Worm (Caenorhabditis elegans): ENCODE data around the gene best-5.

DNA sequence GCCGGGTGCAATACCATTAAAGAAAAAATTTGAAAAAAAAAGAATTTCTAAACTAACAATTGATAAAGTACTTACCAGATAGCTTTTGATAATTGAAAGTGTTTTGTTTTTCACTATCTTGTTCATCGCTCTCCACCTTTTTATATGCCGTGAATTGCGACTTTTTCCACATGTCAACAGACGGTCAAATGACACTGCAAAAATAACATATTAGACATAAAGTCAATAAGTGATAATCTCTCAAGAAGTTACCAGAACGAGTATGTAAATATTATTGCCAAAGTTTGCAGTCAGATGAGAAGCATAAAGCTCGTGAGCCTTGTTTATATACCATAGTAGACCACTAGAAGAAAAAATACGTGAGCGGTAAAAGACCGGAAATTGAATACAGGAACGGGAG lies 45.8 kb upstream of the best-5 start, which contains the start of gene dao-6:
- no peak for TF ChIP-seq jun-1 (tag; optimal IDR thresholded peaks at IDR 0.05)
- TF ChIP-seq nhr-77 (tag; optimal IDR thresholded peaks at IDR 0.05) = no peak
- no peak for TF ChIP-seq egl-27 (tag; optimal IDR thresholded peaks at IDR 0.05)
- TF ChIP-seq nhr-12 (tag; optimal IDR thresholded peaks at IDR 0.05) = no peak
- TF ChIP-seq ama-1 (optimal IDR thresholded peaks at IDR 0.05) = no peak
- TF ChIP-seq skn-1 (tag; optimal IDR thresholded peaks at IDR 0.05) = no peak
- no peak for TF ChIP-seq ceh-82 (tag; optimal IDR thresholded peaks at IDR 0.05)
- TF ChIP-seq ZK546.5 (tag; optimal IDR thresholded peaks at IDR 0.05) = no peak
- TF ChIP-seq nfya-1 (tag; optimal IDR thresholded peaks at IDR 0.05; ENCODE audit: insufficient read depth) = no peak
- no peak for TF ChIP-seq nhr-237 (tag; optimal IDR thresholded peaks at IDR 0.05)
- TF ChIP-seq nhr-28 (tag; optimal IDR thresholded peaks at IDR 0.05) = no peak
- TF ChIP-seq elt-1 (tag; optimal IDR thresholded peaks at IDR 0.05) = no peak
- TF ChIP-seq tbx-2 (tag; optimal IDR thresholded peaks at IDR 0.05) = no peak
- no peak for TF ChIP-seq ztf-11 (tag; optimal IDR thresholded peaks at IDR 0.05)
